Fruit fly (Drosophila melanogaster) whole organism, prepupa: ENCODE results near the gene Abd-B.

ENCODE experiments used
- Blimp-1 ChIP-seq: fragments of 200-800 bp; sonication (Bioruptor generic); optimal IDR thresholded peaks from 3 replicates; lab custom pipeline; 2017; ENCODE audit warnings: missing biosample characterization, missing genetic modification characterization, mild to moderate bottlenecking, moderate library complexity, missing genetic modification reagents
- CG15336 ChIP-seq: fragments of 200-800 bp; sonication (Bioruptor generic); IDR thresholded peaks from 2 replicates; pipeline ENCODE4 v1.3.6; 2022; ENCODE audit warnings: missing biosample characterization, missing genetic modification characterization
- CG16779 ChIP-seq: fragments of 200-800 bp; sonication (Bioruptor generic); optimal IDR thresholded peaks from 3 replicates; lab custom pipeline; 2017; ENCODE audit warnings: missing biosample characterization, mild to moderate bottlenecking, missing genetic modification characterization
- CG31627 ChIP-seq: fragments of 200-800 bp; sonication (Bioruptor generic); optimal IDR thresholded peaks from 3 replicates; lab custom pipeline; 2016; ENCODE audit warnings: missing biosample characterization, missing genetic modification characterization
- CG34406 ChIP-seq: fragments of 200-800 bp; sonication (Bioruptor generic); optimal IDR thresholded peaks from 3 replicates; lab custom pipeline; 2016; ENCODE audit warnings: missing biosample characterization, missing genetic modification characterization
- CG3919 ChIP-seq: fragments of 200-800 bp; sonication (Bioruptor generic); optimal IDR thresholded peaks from 3 replicates; lab custom pipeline; 2016; ENCODE audit warnings: missing biosample characterization, missing genetic modification characterization
- CG7368 ChIP-seq: fragments of 200-800 bp; sonication (Bioruptor generic); optimal IDR thresholded peaks from 3 replicates; lab custom pipeline; 2016; ENCODE audit warnings: missing biosample characterization, missing genetic modification characterization
- Eip78C ChIP-seq: fragments of 200-800 bp; sonication (Bioruptor generic); peaks from one replicate; lab custom pipeline; 2016; ENCODE audit warnings: missing biosample characterization, missing genetic modification characterization
- OdsH ChIP-seq: fragments of 200-800 bp; sonication (Bioruptor generic); optimal IDR thresholded peaks from 3 replicates; lab custom pipeline; 2016; ENCODE audit warnings: missing biosample characterization, missing genetic modification characterization
- acj6 ChIP-seq: fragments of 200-800 bp; sonication (Bioruptor generic); optimal IDR thresholded peaks from 3 replicates; lab custom pipeline; 2016; ENCODE audit warnings: missing biosample characterization, missing genetic modification characterization
- salr ChIP-seq, 2 experiments: fragments of 200-800 bp; sonication (Bioruptor generic); optimal IDR thresholded peaks; 3 replicates each; lab custom pipeline; 2016 to 2018; ENCODE audit warnings: missing biosample characterization in 2 of 2, missing genetic modification characterization in 2 of 2, mild to moderate bottlenecking in 1 of 2

DNA sequence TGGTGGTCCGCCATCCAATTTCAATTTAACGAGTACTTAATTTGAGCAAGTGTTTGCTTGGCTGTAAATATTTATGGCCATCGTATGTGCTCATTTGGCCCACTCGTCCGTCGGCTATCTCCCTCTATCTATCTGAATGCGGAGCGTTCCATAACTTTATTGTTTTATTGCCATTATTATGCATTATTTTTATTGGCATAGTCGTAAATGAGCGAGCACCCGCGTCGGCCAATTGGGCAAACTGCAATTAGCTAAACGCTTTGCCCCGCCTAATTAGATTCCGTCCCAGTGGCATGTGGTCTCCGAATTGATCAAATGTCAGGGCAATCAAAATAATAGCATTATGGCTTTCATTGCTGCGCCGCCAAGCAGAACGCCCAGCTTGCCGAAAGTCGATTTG, 9.7 kb downstream of the Abd-B start:
- TF ChIP-seq CG31627 (GFP tag; lab: Kevin White, UChicago) = no peak
- no peak for TF ChIP-seq OdsH (GFP tag; lab: Kevin White, UChicago)
- TF ChIP-seq acj6 (GFP tag; lab: Kevin White, UChicago) = no peak
- TF ChIP-seq CG16779 (tag; lab: Kevin White, UChicago) = no peak
- TF ChIP-seq Blimp-1 = no peak
- TF ChIP-seq salr (GFP tag; optimal IDR thresholded peaks at IDR 0.05; lab: Kevin White, UChicago) = no peak
- TF ChIP-seq Eip78C = no peak
- no peak for TF ChIP-seq CG7368 (GFP tag; lab: Kevin White, UChicago)
- no peak for TF ChIP-seq CG3919 (GFP tag; lab: Kevin White, UChicago)
- TF ChIP-seq CG15336 (GFP tag; lab: Robert Waterston, UW) = no peak
- no peak for TF ChIP-seq CG34406
